Fruit fly (Drosophila melanogaster) whole organism, adult: ENCODE results near the gene AP-1sigma.
A peak's percentile ranks its signal among the peaks of the same experiment; 100 is the strongest.

Source experiments
- CG11617 ChIP-seq: fragments of 200-800 bp; sonication (Bioruptor generic); optimal IDR thresholded peaks from 2 replicates; lab custom pipeline; 2017; ENCODE audit warnings: mild to moderate bottlenecking, missing biosample characterization, missing genetic modification reagents, missing genetic modification characterization
- CG12768 ChIP-seq: fragments of 200-800 bp; sonication (Bioruptor generic); optimal IDR thresholded peaks from 2 replicates; lab custom pipeline; 2017; ENCODE audit warnings: missing biosample characterization, missing genetic modification characterization, mild to moderate bottlenecking, moderate library complexity, missing genetic modification reagents
- CG14711 ChIP-seq: fragments of 200-800 bp; sonication (Bioruptor generic); optimal IDR thresholded peaks from 2 replicates; lab custom pipeline; 2018; ENCODE audit warnings: missing biosample characterization, mild to moderate bottlenecking, missing genetic modification characterization, moderate library complexity
- CG1620 ChIP-seq: fragments of 200-800 bp; sonication (Bioruptor generic); optimal IDR thresholded peaks from 2 replicates; lab custom pipeline; 2016; ENCODE audit warnings: missing biosample characterization, missing genetic modification characterization
- CG33017 ChIP-seq: fragments of 200-800 bp; sonication (Bioruptor generic); optimal IDR thresholded peaks from 2 replicates; lab custom pipeline; 2018; ENCODE audit warnings: missing biosample characterization, mild to moderate bottlenecking, missing genetic modification characterization, moderate library complexity
- CG5204 ChIP-seq: fragments of 200-800 bp; sonication (Bioruptor generic); optimal IDR thresholded peaks from 2 replicates; lab custom pipeline; 2016; ENCODE audit warnings: missing biosample characterization, missing genetic modification characterization
- CG7045 ChIP-seq: fragments of 200-800 bp; sonication (Bioruptor generic); optimal IDR thresholded peaks from 2 replicates; lab custom pipeline; 2017; ENCODE audit warnings: missing biosample characterization, mild to moderate bottlenecking, missing genetic modification characterization
- CG7101 ChIP-seq: fragments of 200-800 bp; sonication (Bioruptor generic); optimal IDR thresholded peaks from 2 replicates; lab custom pipeline; 2018; ENCODE audit warnings: missing biosample characterization, mild to moderate bottlenecking, missing genetic modification characterization, moderate library complexity
- Clk ChIP-seq: fragments of 200-800 bp; sonication (Bioruptor generic); optimal IDR thresholded peaks from 2 replicates; lab custom pipeline; 2017; ENCODE audit warnings: missing biosample characterization, missing genetic modification characterization
- Crg-1 ChIP-seq: fragments of 200-800 bp; sonication (Bioruptor generic); optimal IDR thresholded peaks from 2 replicates; lab custom pipeline; 2016; ENCODE audit warnings: missing biosample characterization, missing genetic modification characterization
- Hr96 ChIP-seq: fragments of 200-800 bp; sonication (Bioruptor generic); optimal IDR thresholded peaks from 2 replicates; lab custom pipeline; 2016; ENCODE audit warnings: missing biosample characterization, missing genetic modification characterization
- Mnt ChIP-seq: fragments of 200-800 bp; sonication (Bioruptor generic); optimal IDR thresholded peaks from 2 replicates; lab custom pipeline; 2016; ENCODE audit warnings: missing biosample characterization, mild to moderate bottlenecking, missing genetic modification characterization
- bab1 ChIP-seq: fragments of 200-800 bp; sonication (Bioruptor generic); optimal IDR thresholded peaks from 3 replicates; lab custom pipeline; 2019; ENCODE audit warnings: missing biosample characterization, mild to moderate bottlenecking, missing genetic modification characterization, moderate library complexity
- cic ChIP-seq: fragments of 200-800 bp; sonication (Bioruptor generic); optimal IDR thresholded peaks from 2 replicates; lab custom pipeline; 2017; ENCODE audit warnings: missing biosample characterization, mild to moderate bottlenecking, missing genetic modification characterization, moderate library complexity
- cnc ChIP-seq, 2 experiments: fragments of >200 bp; optimal IDR thresholded peaks; 2 replicates each; lab custom pipeline; 2017
- kay ChIP-seq: fragments of 200-800 bp; sonication (Bioruptor generic); peaks from one replicate; lab custom pipeline; 2016; ENCODE audit warnings: missing biosample characterization, missing genetic modification characterization, borderline replicate concordance
- ovo ChIP-seq: fragments of 200-800 bp; sonication (Bioruptor generic); optimal IDR thresholded peaks from 2 replicates; lab custom pipeline; 2016; ENCODE audit warnings: missing biosample characterization, missing genetic modification characterization
- pad ChIP-seq: fragments of 200-800 bp; sonication (Bioruptor generic); optimal IDR thresholded peaks from 3 replicates; lab custom pipeline; 2017; ENCODE audit warnings: missing biosample characterization, missing genetic modification characterization, mild to moderate bottlenecking, moderate library complexity, missing genetic modification reagents
- tj ChIP-seq: fragments of 200-800 bp; sonication (Bioruptor generic); optimal IDR thresholded peaks from 3 replicates; lab custom pipeline; 2017; ENCODE audit warnings: missing biosample characterization, mild to moderate bottlenecking, missing genetic modification characterization, moderate library complexity
- toe ChIP-seq: fragments of 200-800 bp; sonication (Bioruptor generic); optimal IDR thresholded peaks from 2 replicates; lab custom pipeline; 2016; ENCODE audit warnings: missing biosample characterization, missing genetic modification characterization

Gene AP-1sigma

DNA sequence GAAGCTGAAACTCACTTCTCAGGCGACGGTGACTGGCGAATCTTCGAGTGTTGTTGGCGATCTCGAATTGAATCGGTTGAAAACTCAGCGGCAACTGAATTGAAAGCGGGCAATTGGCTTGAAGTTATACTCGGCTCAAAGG, 10.3 kb upstream of the AP-1sigma start, which contains the start of gene CG12268:
Gene CG12268 (minus strand): TSS at position 101 of the 142 bp plus-strand sequence.
- TF ChIP-seq Mnt (GFP tag; lab: Kevin White, UChicago) (no peak), ovo (no peak), Crg-1 (GFP tag; lab: Kevin White, UChicago) (no peak)

DNA sequence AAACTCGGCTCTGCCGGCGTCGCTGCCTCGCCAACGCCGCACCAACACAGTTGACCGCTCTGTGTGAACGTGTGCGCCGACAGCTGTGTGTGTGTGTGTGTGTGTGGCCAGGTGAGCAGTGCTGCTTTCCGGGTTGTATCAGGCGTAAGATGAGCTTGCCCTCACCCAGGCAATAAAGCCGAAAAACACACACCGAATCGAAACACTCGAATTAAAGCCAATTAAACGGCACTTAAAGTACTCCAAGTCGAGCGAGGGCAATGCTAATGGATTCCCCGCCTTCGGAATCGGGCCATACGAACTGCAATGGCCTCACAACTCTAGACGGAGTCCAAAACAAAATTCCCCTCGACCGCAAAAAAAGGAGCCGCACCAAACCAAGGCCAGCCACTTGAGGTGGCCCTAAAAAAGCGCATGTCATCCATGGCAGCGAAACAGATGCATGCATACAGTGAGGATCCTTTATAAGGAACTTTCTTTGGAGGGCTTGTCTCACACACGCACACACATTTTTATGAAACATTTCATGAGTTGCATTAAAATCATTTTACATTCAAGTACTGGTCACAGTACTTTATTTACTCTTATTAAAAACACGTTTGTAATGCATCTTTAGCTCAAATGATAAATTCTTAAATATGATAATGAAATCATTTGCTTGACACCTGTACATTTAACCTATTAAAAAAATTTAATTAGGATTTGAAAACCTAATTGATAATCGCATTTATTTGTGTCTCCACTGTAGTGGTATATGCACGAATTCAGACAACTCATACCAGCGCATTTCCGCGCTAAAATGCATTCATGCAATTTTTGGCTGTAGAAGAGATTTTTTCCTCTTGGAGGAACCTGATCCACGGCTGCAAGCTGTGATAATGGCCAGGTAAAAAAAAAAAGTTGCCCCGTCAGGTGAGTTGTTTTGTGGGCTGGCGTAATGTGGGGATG, 9.7 kb upstream of the AP-1sigma start:
- TF ChIP-seq cnc (optimal IDR thresholded peaks at IDR 0.05; lab: Kevin White, UChicago) (no peak), tj (GFP tag; lab: Kevin White, UChicago) (peak; percentile 68)

DNA sequence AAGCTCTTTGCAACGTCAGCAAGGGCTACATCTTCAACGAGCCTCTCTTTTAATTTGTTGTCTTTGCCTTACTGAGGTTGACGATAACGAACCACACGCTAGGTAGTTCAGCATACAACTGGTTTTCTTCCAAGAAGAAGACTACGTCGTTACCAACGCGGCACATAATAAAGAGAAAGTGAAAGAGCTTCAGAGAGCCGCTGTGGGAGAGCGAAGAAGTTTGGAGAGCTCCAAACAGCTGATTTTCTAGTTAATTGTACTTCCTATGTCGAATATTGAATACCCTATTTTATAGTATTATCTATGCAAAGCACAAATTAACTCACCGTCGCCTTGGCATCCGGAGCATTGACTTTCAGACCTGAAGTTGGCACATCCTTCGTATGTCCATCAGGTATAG, 3.1 kb upstream of the AP-1sigma start:
- TF ChIP-seq Crg-1 (GFP tag; lab: Kevin White, UChicago) (no peak), kay (GFP tag; lab: Kevin White, UChicago) (no peak), CG11617 (GFP tag; lab: Kevin White, UChicago) (no peak), CG12768 (no peak), toe (GFP tag; lab: Kevin White, UChicago) (no peak), Mnt (GFP tag; lab: Kevin White, UChicago) (no peak), cnc (optimal IDR thresholded peaks at IDR 0.05; lab: Kevin White, UChicago) (no peak), CG1620 (GFP tag; lab: Kevin White, UChicago) (no peak)

DNA sequence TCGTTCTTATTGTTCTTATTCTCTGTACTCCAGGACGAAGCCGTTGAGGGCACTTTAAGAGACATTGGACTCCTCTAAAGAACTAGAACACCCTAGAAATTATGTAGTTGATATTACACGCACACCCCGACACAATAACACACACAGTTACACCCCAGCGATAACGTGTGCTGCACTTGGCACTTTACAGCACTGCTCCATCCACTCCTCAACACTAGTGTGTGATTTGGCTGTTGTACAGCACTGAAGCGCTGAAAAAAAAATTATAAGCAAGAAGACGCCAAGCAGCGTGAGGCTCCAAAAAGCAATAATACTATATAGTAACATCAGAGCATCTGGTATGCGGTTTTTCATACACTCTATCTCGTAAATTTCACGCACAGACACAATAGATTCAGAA, 2.4 kb downstream of the AP-1sigma start:
- TF ChIP-seq bab1 (GFP tag; lab: Kevin White, UChicago), result no peak
- no peak for TF ChIP-seq CG12768

DNA sequence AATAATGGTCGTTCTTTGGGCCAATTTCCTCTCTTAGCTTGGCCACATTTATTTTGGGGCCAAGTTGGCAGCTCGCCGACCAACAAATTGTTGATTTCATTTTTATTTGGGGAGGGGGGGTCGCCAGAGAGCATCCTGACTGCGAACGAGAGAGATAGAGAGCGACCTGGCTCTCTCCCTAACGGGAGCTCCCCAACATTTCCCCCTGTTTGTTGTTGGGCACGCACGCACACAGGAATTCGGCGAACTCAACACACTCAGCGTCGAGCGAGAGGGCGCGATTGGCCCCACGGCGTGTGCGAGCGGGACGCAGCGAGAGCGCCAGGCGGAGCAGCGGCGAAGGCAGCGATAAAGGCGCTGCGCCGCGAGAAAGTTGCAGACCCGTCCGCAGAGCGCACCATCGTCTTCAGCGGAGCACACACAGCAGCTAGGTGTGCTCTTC, 4.4 kb downstream of the AP-1sigma start, which contains the start of gene CG31140:
Gene CG31140 (plus strand): TSS at position 400 of the 442 bp plus-strand sequence.
- TF ChIP-seq Hr96 (GFP tag; lab: Kevin White, UChicago), result peak; percentile 9
- no peak for TF ChIP-seq Clk (GFP tag; lab: Kevin White, UChicago)
- TF ChIP-seq CG12768, result no peak
- no peak for TF ChIP-seq toe (GFP tag; lab: Kevin White, UChicago)
- no peak for TF ChIP-seq cnc (optimal IDR thresholded peaks at IDR 0.05; lab: Kevin White, UChicago)
- no peak for TF ChIP-seq ovo
- no peak for TF ChIP-seq Mnt (GFP tag; lab: Kevin White, UChicago)
- TF ChIP-seq CG5204, result no peak
- no peak for TF ChIP-seq bab1 (GFP tag; lab: Kevin White, UChicago)
- TF ChIP-seq kay (GFP tag; lab: Kevin White, UChicago), result no peak
- TF ChIP-seq cic, result no peak
- TF ChIP-seq CG14711 (tag; lab: Kevin White, UChicago), result no peak
- TF ChIP-seq CG7101 (tag; lab: Kevin White, UChicago), result no peak
- no peak for TF ChIP-seq CG33017
- TF ChIP-seq CG7045 (GFP tag; lab: Kevin White, UChicago), result peak; percentile 20
- TF ChIP-seq Crg-1 (GFP tag; lab: Kevin White, UChicago), result no peak
- TF ChIP-seq CG11617 (GFP tag; lab: Kevin White, UChicago), result no peak
- no peak for TF ChIP-seq CG1620 (GFP tag; lab: Kevin White, UChicago)
- no peak for TF ChIP-seq tj (GFP tag; lab: Kevin White, UChicago)
- TF ChIP-seq pad (GFP tag; lab: Kevin White, UChicago), result peak; percentile 71

DNA sequence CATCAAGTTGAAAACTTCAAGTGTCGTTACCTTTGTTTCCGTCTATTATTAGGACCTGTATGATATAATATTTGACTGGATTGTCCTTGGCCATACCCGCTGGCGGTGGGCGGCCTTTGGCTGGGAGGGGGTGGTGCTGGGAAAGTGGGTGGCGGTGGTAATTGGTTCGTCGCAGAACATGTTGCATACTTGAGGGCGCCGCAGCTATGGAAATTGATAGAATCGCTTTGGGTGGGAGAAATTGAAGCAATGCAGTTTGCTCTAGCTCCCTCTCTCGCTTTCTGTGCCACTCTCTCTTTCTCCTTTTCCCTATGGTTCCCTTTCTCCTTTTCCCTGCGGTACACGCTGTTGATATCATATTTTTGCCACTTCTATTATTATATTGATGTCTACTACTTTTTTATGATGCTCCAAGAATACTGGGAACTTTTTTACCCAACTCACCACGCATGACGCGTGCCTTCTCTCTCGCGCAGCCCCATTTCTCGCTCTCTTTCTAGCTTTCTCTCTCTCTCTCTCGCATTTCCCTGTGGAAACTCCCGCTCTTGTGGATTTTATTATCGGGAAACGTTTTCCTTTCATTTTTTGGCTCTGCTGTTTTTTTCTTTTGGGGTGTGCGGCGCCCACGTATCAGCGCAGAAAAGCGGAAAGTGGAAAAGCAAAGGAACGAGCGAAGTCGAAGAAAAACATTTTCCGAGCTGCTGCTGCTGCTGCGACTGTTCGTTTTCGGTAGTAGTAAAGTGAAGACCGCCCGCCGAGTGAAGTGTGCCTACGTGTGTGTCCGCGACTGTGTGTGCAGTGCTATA, 6.7 kb downstream of the AP-1sigma start:
- TF ChIP-seq CG1620 (GFP tag; lab: Kevin White, UChicago), result no peak
- TF ChIP-seq CG7045 (GFP tag; lab: Kevin White, UChicago), result no peak
- TF ChIP-seq cic, result no peak
- TF ChIP-seq CG5204, result no peak
- no peak for TF ChIP-seq pad (GFP tag; lab: Kevin White, UChicago)
- no peak for TF ChIP-seq toe (GFP tag; lab: Kevin White, UChicago)
- no peak for TF ChIP-seq bab1 (GFP tag; lab: Kevin White, UChicago)
- TF ChIP-seq tj (GFP tag; lab: Kevin White, UChicago), result no peak
- TF ChIP-seq CG14711 (tag; lab: Kevin White, UChicago), result no peak
- no peak for TF ChIP-seq CG11617 (GFP tag; lab: Kevin White, UChicago)
- TF ChIP-seq CG7101 (tag; lab: Kevin White, UChicago), result no peak
- TF ChIP-seq CG12768, result no peak
- TF ChIP-seq Crg-1 (GFP tag; lab: Kevin White, UChicago), result no peak
- TF ChIP-seq ovo, result no peak
- TF ChIP-seq CG33017, result no peak
- TF ChIP-seq cnc (optimal IDR thresholded peaks at IDR 0.05; lab: Kevin White, UChicago), result no peak
- TF ChIP-seq Clk (GFP tag; lab: Kevin White, UChicago), result no peak

DNA sequence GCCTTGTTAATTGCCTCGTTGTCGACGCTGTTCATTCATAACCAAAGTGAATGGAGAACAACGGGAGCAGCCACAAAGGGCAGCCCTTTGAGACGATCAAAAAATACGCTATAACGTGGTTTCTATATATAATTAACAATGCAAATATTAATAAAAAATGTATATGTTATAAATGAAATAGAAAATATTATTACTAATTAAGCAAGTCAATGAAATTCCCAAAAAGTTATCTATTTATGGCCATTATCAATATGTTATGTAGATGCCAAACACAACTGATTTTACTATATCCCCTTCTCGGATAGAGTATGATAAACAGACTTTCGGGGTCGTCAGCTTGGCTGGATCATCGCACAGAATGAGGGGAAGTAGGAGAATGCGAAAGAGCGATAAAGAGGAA, 11.0 kb downstream of the AP-1sigma start:
- TF ChIP-seq cic (no peak), CG12768 (no peak), Hr96 (GFP tag; lab: Kevin White, UChicago) (no peak), CG5204 (no peak), CG7045 (GFP tag; lab: Kevin White, UChicago) (no peak), cnc (optimal IDR thresholded peaks at IDR 0.05; lab: Kevin White, UChicago) (no peak), CG1620 (GFP tag; lab: Kevin White, UChicago) (no peak), CG33017 (no peak), Mnt (GFP tag; lab: Kevin White, UChicago) (no peak), Clk (GFP tag; lab: Kevin White, UChicago) (no peak), CG11617 (GFP tag; lab: Kevin White, UChicago) (no peak), CG7101 (tag; lab: Kevin White, UChicago) (no peak), bab1 (GFP tag; lab: Kevin White, UChicago) (no peak), ovo (no peak), pad (GFP tag; lab: Kevin White, UChicago) (no peak), kay (GFP tag; lab: Kevin White, UChicago) (no peak), tj (GFP tag; lab: Kevin White, UChicago) (no peak), CG14711 (tag; lab: Kevin White, UChicago) (no peak), Crg-1 (GFP tag; lab: Kevin White, UChicago) (no peak)
